Fruit fly (Drosophila melanogaster) whole organism, embryonic: Measurements from ENCODE around the gene Naxe.

Experiments
- Atf3 ChIP-seq: fragments of 200-800 bp; sonication (Bioruptor generic); optimal IDR thresholded peaks from 3 replicates; lab custom pipeline; 2016; ENCODE audit warnings: missing biosample characterization, missing genetic modification characterization
- Atf6 ChIP-seq: fragments of 200-800 bp; sonication (Bioruptor generic); IDR thresholded peaks from 2 replicates; pipeline ENCODE4 v1.3.6; 2022; ENCODE audit warnings: missing biosample characterization, missing genetic modification characterization
- BtbVII ChIP-seq: fragments of 200-800 bp; sonication (Bioruptor generic); optimal IDR thresholded peaks from 3 replicates; lab custom pipeline; 2017; ENCODE audit warnings: missing biosample characterization, mild to moderate bottlenecking, missing genetic modification characterization
- CG10462 ChIP-seq: fragments of 200-800 bp; sonication (Bioruptor generic); optimal IDR thresholded peaks from 2 replicates; lab custom pipeline; 2016; ENCODE audit warnings: missing biosample characterization, missing genetic modification characterization
- CG10543 ChIP-seq: fragments of 200-800 bp; sonication (Bioruptor generic); optimal IDR thresholded peaks from 3 replicates; lab custom pipeline; 2017; ENCODE audit warnings: missing biosample characterization, mild to moderate bottlenecking, missing genetic modification characterization, moderate library complexity
- CG10565 ChIP-seq: fragments of 200-800 bp; sonication (Bioruptor generic); optimal IDR thresholded peaks from 3 replicates; lab custom pipeline; 2016; ENCODE audit warnings: missing biosample characterization, mild to moderate bottlenecking, missing genetic modification characterization
- CG11247 ChIP-seq: fragments of 200-800 bp; sonication (Bioruptor generic); IDR thresholded peaks from 2 replicates; pipeline ENCODE4 v1.3.6; 2022; ENCODE audit warnings: missing biosample characterization, missing genetic modification characterization
- CG11723 ChIP-seq: fragments of 200-800 bp; sonication (Bioruptor generic); optimal IDR thresholded peaks from 2 replicates; lab custom pipeline; 2017; ENCODE audit warnings: missing biosample characterization, mild to moderate bottlenecking, missing genetic modification characterization
- CG13123 ChIP-seq: fragments of 200-800 bp; sonication (Bioruptor generic); optimal IDR thresholded peaks from 2 replicates; lab custom pipeline; 2016; ENCODE audit warnings: missing biosample characterization, missing genetic modification characterization
- CG13775 ChIP-seq: fragments of 200-800 bp; sonication (Bioruptor generic); optimal IDR thresholded peaks from 3 replicates; lab custom pipeline; 2017; ENCODE audit warnings: missing biosample characterization, mild to moderate bottlenecking, missing genetic modification characterization
- CG13894 ChIP-seq: fragments of 200-800 bp; sonication (Bioruptor generic); optimal IDR thresholded peaks from 3 replicates; lab custom pipeline; 2018; ENCODE audit warnings: missing biosample characterization, mild to moderate bottlenecking, missing genetic modification characterization, moderate library complexity
- CG14050 ChIP-seq: fragments of 200-800 bp; sonication (Bioruptor generic); IDR thresholded peaks from 3 replicates; pipeline ENCODE4 v1.3.6; 2022; ENCODE audit warnings: missing biosample characterization, missing genetic modification characterization
- CG16813 ChIP-seq: fragments of 200-800 bp; sonication (Bioruptor generic); IDR thresholded peaks from 3 replicates; pipeline ENCODE4 v1.3.6; 2022; ENCODE audit warnings: missing biosample characterization, missing genetic modification characterization; ENCODE audit not compliant: partially characterized antibody
- CG17359 ChIP-seq: fragments of 200-800 bp; sonication (Bioruptor generic); optimal IDR thresholded peaks from 3 replicates; lab custom pipeline; 2018; ENCODE audit warnings: missing biosample characterization, mild to moderate bottlenecking, missing genetic modification characterization, moderate library complexity
- CG2889 ChIP-seq: fragments of 200-800 bp; sonication (Bioruptor generic); IDR thresholded peaks from 3 replicates; pipeline ENCODE4 v1.3.6; 2022; ENCODE audit warnings: missing biosample characterization, missing genetic modification characterization
- CG33213 ChIP-seq: fragments of 200-800 bp; sonication (Bioruptor generic); optimal IDR thresholded peaks from 3 replicates; lab custom pipeline; 2016; ENCODE audit warnings: missing biosample characterization, missing genetic modification characterization
- CG4328 ChIP-seq: fragments of 200-800 bp; sonication (Bioruptor generic); optimal IDR thresholded peaks from 3 replicates; lab custom pipeline; 2017; ENCODE audit warnings: missing biosample characterization, missing genetic modification reagents, missing genetic modification characterization
- CG4820 ChIP-seq: fragments of 200-800 bp; sonication (Bioruptor generic); optimal IDR thresholded peaks from 3 replicates; lab custom pipeline; 2016; ENCODE audit warnings: missing biosample characterization, missing genetic modification characterization
- CG6272 ChIP-seq: fragments of 200-800 bp; sonication (Bioruptor generic); IDR thresholded peaks from 2 replicates; pipeline ENCODE4 v1.3.6; 2022; ENCODE audit warnings: missing biosample characterization, missing genetic modification characterization
- CG6683 ChIP-seq: fragments of 200-800 bp; sonication (Bioruptor generic); optimal IDR thresholded peaks from 2 replicates; lab custom pipeline; 2017; ENCODE audit warnings: missing biosample characterization, mild to moderate bottlenecking, missing genetic modification characterization, missing genetic modification reagents
- CG6791 ChIP-seq: fragments of 200-800 bp; sonication (Bioruptor generic); IDR thresholded peaks from 3 replicates; pipeline ENCODE4 v1.3.6; 2022; ENCODE audit warnings: missing biosample characterization, missing genetic modification characterization; ENCODE audit not compliant: partially characterized antibody
- CG7556 ChIP-seq: fragments of 200-800 bp; sonication (Bioruptor generic); optimal IDR thresholded peaks from 2 replicates; lab custom pipeline; 2017; ENCODE audit warnings: missing biosample characterization, mild to moderate bottlenecking, missing genetic modification characterization
- CG8281 ChIP-seq: fragments of 200-800 bp; sonication (Bioruptor generic); optimal IDR thresholded peaks from 2 replicates; lab custom pipeline; 2018; ENCODE audit warnings: missing biosample characterization, mild to moderate bottlenecking, missing genetic modification characterization, moderate library complexity
- CG8290 ChIP-seq, 3 experiments: fragments of 200-800 bp; sonication (Bioruptor generic); optimal IDR thresholded peaks; 2 replicates each; lab custom pipeline; 2016 to 2019; ENCODE audit warnings: missing biosample characterization in 3 of 3, missing genetic modification characterization in 3 of 3, mild to moderate bottlenecking in 2 of 3, moderate library complexity in 1 of 3
- Dek ChIP-seq: fragments of 200-800 bp; sonication (Bioruptor generic); optimal IDR thresholded peaks from 3 replicates; lab custom pipeline; 2019; ENCODE audit warnings: missing biosample characterization, mild to moderate bottlenecking, missing genetic modification characterization, moderate library complexity
- Dref ChIP-seq: fragments of 200-800 bp; sonication (Bioruptor generic); IDR thresholded peaks from 2 replicates; pipeline ENCODE4 v1.3.6; 2022; ENCODE audit warnings: missing biosample characterization, missing genetic modification characterization
- E2f2 ChIP-seq: fragments of 200-800 bp; sonication (Bioruptor generic); IDR thresholded peaks from 2 replicates; pipeline ENCODE4 v1.3.6; 2022; ENCODE audit warnings: missing biosample characterization, missing genetic modification characterization
- Optix ChIP-seq: fragments of 200-800 bp; sonication (Bioruptor generic); IDR thresholded peaks from 3 replicates; pipeline ENCODE4 v1.3.6; 2022; ENCODE audit warnings: missing biosample characterization, missing genetic modification characterization
- Rfx ChIP-seq: fragments of 200-800 bp; sonication (Bioruptor generic); IDR thresholded peaks from 2 replicates; pipeline ENCODE4 v1.3.6; 2022; ENCODE audit warnings: missing biosample characterization, missing genetic modification characterization
- Six4 ChIP-seq: fragments of 200-800 bp; sonication (Bioruptor generic); optimal IDR thresholded peaks from 2 replicates; lab custom pipeline; 2016; ENCODE audit warnings: missing biosample characterization, missing genetic modification characterization
- Sox100B ChIP-seq: fragments of 200-800 bp; sonication (Bioruptor generic); optimal IDR thresholded peaks from 3 replicates; lab custom pipeline; 2018; ENCODE audit warnings: missing biosample characterization, mild to moderate bottlenecking, missing genetic modification characterization
- Xbp1 ChIP-seq: fragments of 200-800 bp; sonication (Bioruptor generic); optimal IDR thresholded peaks from 3 replicates; lab custom pipeline; 2016; ENCODE audit warnings: missing biosample characterization, mild to moderate bottlenecking, missing genetic modification characterization
- amos ChIP-seq: fragments of 200-800 bp; sonication (Bioruptor generic); IDR thresholded peaks from 2 replicates; pipeline ENCODE4 v1.3.6; 2022; ENCODE audit warnings: missing biosample characterization, missing genetic modification characterization; ENCODE audit not compliant: partially characterized antibody
- ato ChIP-seq: fragments of 200-800 bp; sonication (Bioruptor generic); IDR thresholded peaks from 2 replicates; pipeline ENCODE4 v1.3.6; 2022; ENCODE audit warnings: missing biosample characterization, missing genetic modification characterization; ENCODE audit not compliant: partially characterized antibody
- az2 ChIP-seq: fragments of 200-800 bp; sonication (Bioruptor generic); optimal IDR thresholded peaks from 3 replicates; lab custom pipeline; 2016; ENCODE audit warnings: missing biosample characterization, missing genetic modification characterization
- bbx ChIP-seq: fragments of 200-800 bp; sonication (Bioruptor generic); IDR thresholded peaks from 2 replicates; pipeline ENCODE4 v1.3.6; 2022; ENCODE audit warnings: missing biosample characterization, missing genetic modification characterization; ENCODE audit not compliant: partially characterized antibody
- bigmax ChIP-seq: fragments of 200-800 bp; sonication (Bioruptor generic); optimal IDR thresholded peaks from 2 replicates; lab custom pipeline; 2018; ENCODE audit warnings: missing biosample characterization, mild to moderate bottlenecking, missing genetic modification characterization
- dysf ChIP-seq: fragments of 200-800 bp; sonication (Bioruptor generic); IDR thresholded peaks from 3 replicates; pipeline ENCODE4 v1.3.6; 2022; ENCODE audit warnings: missing biosample characterization, missing genetic modification characterization
- ems ChIP-seq: fragments of 200-800 bp; sonication (Bioruptor generic); optimal IDR thresholded peaks from 3 replicates; lab custom pipeline; 2016; ENCODE audit warnings: missing biosample characterization, missing genetic modification characterization
- fd102C ChIP-seq: fragments of 200-800 bp; sonication (Bioruptor generic); optimal IDR thresholded peaks from 2 replicates; lab custom pipeline; 2018; ENCODE audit warnings: missing biosample characterization, mild to moderate bottlenecking, missing genetic modification characterization, moderate library complexity
- ftz-f1 ChIP-seq: fragments of 200-800 bp; sonication (Bioruptor generic); optimal IDR thresholded peaks from 2 replicates; lab custom pipeline; 2016; ENCODE audit warnings: missing biosample characterization, missing genetic modification characterization
- gfzf ChIP-seq: fragments of 200-800 bp; sonication (Bioruptor generic); optimal IDR thresholded peaks from 2 replicates; lab custom pipeline; 2016; ENCODE audit warnings: missing biosample characterization, mild to moderate bottlenecking, missing genetic modification characterization, moderate library complexity
- klu ChIP-seq: fragments of 200-800 bp; sonication (Bioruptor generic); IDR thresholded peaks from 2 replicates; pipeline ENCODE4 v1.3.6; 2022; ENCODE audit warnings: missing biosample characterization, missing genetic modification characterization
- mam ChIP-seq: fragments of 200-800 bp; sonication (Bioruptor generic); optimal IDR thresholded peaks from 3 replicates; lab custom pipeline; 2016; ENCODE audit warnings: missing biosample characterization, missing genetic modification characterization
- pzg ChIP-seq: fragments of 200-800 bp; sonication (Bioruptor generic); optimal IDR thresholded peaks from 3 replicates; lab custom pipeline; 2018; ENCODE audit warnings: missing biosample characterization, mild to moderate bottlenecking, missing genetic modification characterization, moderate library complexity
- seq ChIP-seq: fragments of 200-800 bp; sonication (Bioruptor generic); IDR thresholded peaks from 2 replicates; pipeline ENCODE4 v1.3.6; 2022; ENCODE audit warnings: missing biosample characterization, missing genetic modification characterization
- sna ChIP-seq: fragments of 200-800 bp; sonication (Bioruptor generic); IDR thresholded peaks from 2 replicates; pipeline ENCODE4 v1.3.6; 2022; ENCODE audit warnings: missing biosample characterization, missing genetic modification characterization; ENCODE audit not compliant: partially characterized antibody
- tup ChIP-seq: fragments of 200-800 bp; sonication (Bioruptor generic); optimal IDR thresholded peaks from 2 replicates; lab custom pipeline; 2016; ENCODE audit warnings: missing biosample characterization, mild to moderate bottlenecking, missing genetic modification characterization, moderate library complexity
- zf30C ChIP-seq: fragments of 200-800 bp; sonication (Bioruptor generic); optimal IDR thresholded peaks from 3 replicates; lab custom pipeline; 2018; ENCODE audit warnings: missing biosample characterization, mild to moderate bottlenecking, missing genetic modification characterization

The Naxe gene

dm6 chrX:10082185-10082949 is 3.6 kb downstream of the Naxe start, which contains the start of gene ZAP3 (continued):
- TF ChIP-seq az2 (GFP tag; lab: Kevin White, UChicago) (no peak), Atf3 (GFP tag; lab: Kevin White, UChicago) (no peak), CG33213 (GFP tag; lab: Kevin White, UChicago) (no peak), CG16813 (peak; percentile 52; the same call in 2 of the 3 replicates), CG4820 (GFP tag; lab: Kevin White, UChicago) (no peak), ems (GFP tag; lab: Kevin White, UChicago) (no peak), zf30C (no peak), Xbp1 (GFP tag; lab: Kevin White, UChicago) (no peak), CG14050 (GFP tag; lab: Robert Waterston, UW) (no peak), gfzf (GFP tag; lab: Kevin White, UChicago) (peak; percentile 65), CG8290 (GFP tag; optimal IDR thresholded peaks at IDR 0.05; lab: Kevin White, UChicago) (no peak), CG8290 (tag; optimal IDR thresholded peaks at IDR 0.05; lab: Kevin White, UChicago) (no peak), CG10565 (GFP tag; lab: Kevin White, UChicago) (no peak), CG13894 (tag; lab: Kevin White, UChicago) (no peak), CG11247 (GFP tag; lab: Robert Waterston, UW) (no peak), CG8281 (no peak), mam (GFP tag; lab: Kevin White, UChicago) (no peak), CG11723 (GFP tag; lab: Kevin White, UChicago) (no peak), Sox100B (GFP tag; lab: Kevin White, UChicago) (no peak), fd102C (GFP tag; lab: Kevin White, UChicago) (no peak), Six4 (GFP tag; lab: Kevin White, UChicago) (no peak), klu (GFP tag; lab: Robert Waterston, UW) (no peak), bbx (peak; percentile 40; the same call in 1 of the 2 replicates), CG2889 (GFP tag; lab: Robert Waterston, UW) (no peak), Atf6 (no peak), ato (GFP tag; lab: Robert Waterston, UW) (no peak), sna (GFP tag; lab: Robert Waterston, UW) (no peak), seq (no peak), CG13775 (no peak), Dref (GFP tag; lab: Robert Waterston, UW) (peak; percentile 41; the same call in 1 of the 2 replicates), CG10462 (no peak), bigmax (GFP tag; lab: Kevin White, UChicago) (no peak), CG6272 (GFP tag; lab: Robert Waterston, UW) (0 out of 2 replicates have a peak, but pooled peaks have one; percentile 6), pzg (GFP tag; lab: Kevin White, UChicago) (peak; percentile 46), E2f2 (no peak), CG17359 (no peak), BtbVII (no peak), CG4328 (GFP tag; lab: Kevin White, UChicago) (no peak), Optix (GFP tag; lab: Robert Waterston, UW) (no peak), CG6683 (GFP tag; lab: Kevin White, UChicago) (no peak), Dek (tag; lab: Kevin White, UChicago) (no peak), tup (GFP tag; lab: Kevin White, UChicago) (no peak), ftz-f1 (GFP tag; lab: Kevin White, UChicago) (no peak), CG10543 (GFP tag; lab: Kevin White, UChicago) (no peak), dysf (GFP tag; lab: Robert Waterston, UW) (no peak), CG6791 (GFP tag; lab: Robert Waterston, UW) (peak; percentile 51; the same call in 1 of the 3 replicates), CG13123 (GFP tag; lab: Kevin White, UChicago) (no peak), Rfx (GFP tag; lab: Robert Waterston, UW) (0 out of 2 replicates have a peak, but pooled peaks have one; percentile 20), CG7556 (no peak), amos (GFP tag; lab: Robert Waterston, UW) (peak; percentile 67)
